Fruit fly (Drosophila melanogaster) whole organism, embryonic: ENCODE data around the gene CG31633.

ENCODE experiments used
- Ada2b ChIP-seq: fragments of 200-800 bp; sonication (Bioruptor generic); IDR thresholded peaks from 2 replicates; pipeline ENCODE4 v1.3.6; 2022; ENCODE audit warnings: missing biosample characterization, missing genetic modification characterization
- Bgb ChIP-seq: fragments of 200-800 bp; sonication (Bioruptor generic); IDR thresholded peaks from 2 replicates; pipeline ENCODE4 v1.3.6; 2022; ENCODE audit warnings: missing biosample characterization, missing genetic modification characterization; ENCODE audit not compliant: partially characterized antibody
- CG11696 ChIP-seq: fragments of 200-800 bp; sonication (Bioruptor generic); IDR thresholded peaks from 2 replicates; pipeline ENCODE4 v1.3.6; 2022; ENCODE audit warnings: missing biosample characterization, missing genetic modification characterization
- CG15011 ChIP-seq: fragments of 200-800 bp; sonication (Bioruptor generic); optimal IDR thresholded peaks from 3 replicates; lab custom pipeline; 2018; ENCODE audit warnings: missing biosample characterization, mild to moderate bottlenecking, missing genetic modification characterization
- CG15514 ChIP-seq: fragments of 200-800 bp; sonication (Bioruptor generic); optimal IDR thresholded peaks from 3 replicates; lab custom pipeline; 2017; ENCODE audit warnings: missing biosample characterization, missing genetic modification characterization, mild to moderate bottlenecking, moderate library complexity, missing genetic modification reagents
- CG15601 ChIP-seq: fragments of 200-800 bp; sonication (Bioruptor generic); optimal IDR thresholded peaks from 3 replicates; lab custom pipeline; 2019; ENCODE audit warnings: missing biosample characterization, mild to moderate bottlenecking, missing genetic modification characterization, moderate library complexity
- CG1602 ChIP-seq: fragments of 200-800 bp; sonication (Bioruptor generic); optimal IDR thresholded peaks from 3 replicates; lab custom pipeline; 2016; ENCODE audit warnings: missing biosample characterization, missing genetic modification characterization
- CG16863 ChIP-seq: fragments of 200-800 bp; sonication (Bioruptor generic); optimal IDR thresholded peaks from 3 replicates; lab custom pipeline; 2016; ENCODE audit warnings: missing biosample characterization, missing genetic modification characterization
- CG17829 ChIP-seq: fragments of 200-800 bp; optimal IDR thresholded peaks from 2 replicates; lab custom pipeline; 2019; ENCODE audit warnings: missing biosample characterization, mild to moderate bottlenecking, missing genetic modification characterization, moderate library complexity
- CG18011 ChIP-seq: fragments of 200-800 bp; sonication (Bioruptor generic); optimal IDR thresholded peaks from 2 replicates; lab custom pipeline; 2017; ENCODE audit warnings: missing biosample characterization, missing genetic modification characterization, mild to moderate bottlenecking, moderate library complexity, missing genotype
- CG2199 ChIP-seq: fragments of 200-800 bp; sonication (Bioruptor generic); IDR thresholded peaks from 3 replicates; pipeline ENCODE4 v1.3.6; 2022; ENCODE audit warnings: missing biosample characterization, missing genetic modification characterization
- CG31388 ChIP-seq: fragments of 200-800 bp; sonication (Bioruptor generic); optimal IDR thresholded peaks from 2 replicates; lab custom pipeline; 2016; ENCODE audit warnings: missing biosample characterization, missing genetic modification characterization
- CG34224 ChIP-seq: fragments of 200-800 bp; sonication (Bioruptor generic); IDR thresholded peaks from 3 replicates; pipeline ENCODE4 v1.3.6; 2022; ENCODE audit warnings: missing biosample characterization, missing genetic modification characterization; ENCODE audit not compliant: partially characterized antibody
- CG3847 ChIP-seq: fragments of 200-800 bp; sonication (Bioruptor generic); IDR thresholded peaks from 2 replicates; pipeline ENCODE4 v1.3.6; 2022; ENCODE audit warnings: missing biosample characterization, missing genetic modification characterization
- CG7963 ChIP-seq: fragments of 200-800 bp; sonication (Bioruptor generic); IDR thresholded peaks from 3 replicates; pipeline ENCODE4 v1.3.6; 2022; ENCODE audit warnings: missing biosample characterization, missing genetic modification characterization; ENCODE audit not compliant: partially characterized antibody
- CG9215 ChIP-seq: fragments of 200-800 bp; sonication (Bioruptor generic); IDR thresholded peaks from 2 replicates; pipeline ENCODE4 v1.3.6; 2022; ENCODE audit warnings: missing biosample characterization, missing genetic modification characterization
- CHES-1-like ChIP-seq: fragments of 200-800 bp; sonication (Bioruptor generic); optimal IDR thresholded peaks from 2 replicates; lab custom pipeline; 2016; ENCODE audit warnings: missing biosample characterization, missing genetic modification characterization
- CTCF ChIP-seq: fragments of 200-800 bp; sonication (Bioruptor generic); optimal IDR thresholded peaks from 2 replicates; lab custom pipeline; 2017; ENCODE audit warnings: missing biosample characterization, mild to moderate bottlenecking, missing genetic modification characterization, moderate library complexity
- CrebB ChIP-seq: fragments of 200-800 bp; sonication (Bioruptor generic); optimal IDR thresholded peaks from 3 replicates; lab custom pipeline; 2018; ENCODE audit warnings: missing biosample characterization, mild to moderate bottlenecking, missing genetic modification characterization
- Dek ChIP-seq: fragments of 200-800 bp; sonication (Bioruptor generic); optimal IDR thresholded peaks from 3 replicates; lab custom pipeline; 2019; ENCODE audit warnings: missing biosample characterization, mild to moderate bottlenecking, missing genetic modification characterization, moderate library complexity
- ERR ChIP-seq: fragments of 200-800 bp; sonication (Bioruptor generic); optimal IDR thresholded peaks from 2 replicates; lab custom pipeline; 2016; ENCODE audit warnings: missing biosample characterization, missing genetic modification characterization
- Elba2 ChIP-seq: fragments of 200-800 bp; sonication (Bioruptor generic); optimal IDR thresholded peaks from 3 replicates; lab custom pipeline; 2016; ENCODE audit warnings: missing biosample characterization, missing genetic modification characterization
- HLH54F ChIP-seq: fragments of 200-800 bp; sonication (Bioruptor generic); optimal IDR thresholded peaks from 3 replicates; lab custom pipeline; 2016; ENCODE audit warnings: missing biosample characterization, missing genetic modification characterization
- Hand ChIP-seq: fragments of 200-800 bp; sonication (Bioruptor generic); optimal IDR thresholded peaks from 2 replicates; lab custom pipeline; 2017; ENCODE audit warnings: mild to moderate bottlenecking, missing biosample characterization, missing genetic modification reagents, missing genetic modification characterization
- MBD-R2 ChIP-seq: fragments of 200-800 bp; sonication (Bioruptor generic); IDR thresholded peaks from 2 replicates; pipeline ENCODE4 v1.3.6; 2022; ENCODE audit warnings: missing biosample characterization, missing genetic modification characterization
- Max ChIP-seq: fragments of 200-800 bp; sonication (Bioruptor generic); optimal IDR thresholded peaks from 2 replicates; lab custom pipeline; 2016; ENCODE audit warnings: missing biosample characterization, mild to moderate bottlenecking, missing genetic modification characterization
- Mrtf ChIP-seq: fragments of 200-800 bp; sonication (Bioruptor generic); IDR thresholded peaks from 3 replicates; pipeline ENCODE4 v1.3.6; 2022; ENCODE audit warnings: missing biosample characterization, missing genetic modification characterization
- Nf-YC ChIP-seq: fragments of 200-800 bp; optimal IDR thresholded peaks from 3 replicates; lab custom pipeline; 2019; ENCODE audit warnings: missing biosample characterization, mild to moderate bottlenecking, missing genetic modification characterization, moderate library complexity
- NfI ChIP-seq: fragments of 200-800 bp; sonication (Bioruptor generic); optimal IDR thresholded peaks from 3 replicates; lab custom pipeline; 2018; ENCODE audit warnings: missing biosample characterization, mild to moderate bottlenecking, missing genetic modification characterization, moderate library complexity
- Sox102F ChIP-seq: fragments of 200-800 bp; sonication (Bioruptor generic); optimal IDR thresholded peaks from 2 replicates; lab custom pipeline; 2018; ENCODE audit warnings: missing biosample characterization, mild to moderate bottlenecking, missing genetic modification characterization, moderate library complexity
- Trl ChIP-seq, 3 experiments: fragments of >200 bp in 2 of 3; fragments of 200-800 bp in 1 of 3; sonication (Bioruptor generic) in 1 of 3; optimal IDR thresholded peaks; 2 replicates in 1 of 3; 3 replicates in 2 of 3; lab custom pipeline; 2016 to 2017; ENCODE audit warnings: missing biosample characterization in 1 of 3, missing genetic modification characterization in 1 of 3
- ac ChIP-seq: fragments of 200-800 bp; sonication (Bioruptor generic); optimal IDR thresholded peaks from 3 replicates; lab custom pipeline; 2017; ENCODE audit warnings: missing biosample characterization, mild to moderate bottlenecking, missing genetic modification characterization
- aop ChIP-seq: fragments of 200-800 bp; sonication (Bioruptor generic); IDR thresholded peaks from 2 replicates; pipeline ENCODE4 v1.3.6; 2022; ENCODE audit warnings: missing biosample characterization, missing genetic modification characterization
- ato ChIP-seq: fragments of 200-800 bp; sonication (Bioruptor generic); IDR thresholded peaks from 2 replicates; pipeline ENCODE4 v1.3.6; 2022; ENCODE audit warnings: missing biosample characterization, missing genetic modification characterization; ENCODE audit not compliant: partially characterized antibody
- bcd ChIP-seq: fragments of 200-800 bp; sonication (Bioruptor generic); optimal IDR thresholded peaks from 2 replicates; lab custom pipeline; 2017; ENCODE audit warnings: missing biosample characterization, mild to moderate bottlenecking, missing genetic modification characterization
- br ChIP-seq: fragments of >200 bp; optimal IDR thresholded peaks from 2 replicates; lab custom pipeline; 2017
- gce ChIP-seq: fragments of 200-800 bp; sonication (Bioruptor generic); IDR thresholded peaks from 3 replicates; pipeline ENCODE4 v1.3.6; 2022; ENCODE audit warnings: missing biosample characterization, missing genetic modification characterization
- gfzf ChIP-seq: fragments of 200-800 bp; sonication (Bioruptor generic); optimal IDR thresholded peaks from 2 replicates; lab custom pipeline; 2016; ENCODE audit warnings: missing biosample characterization, mild to moderate bottlenecking, missing genetic modification characterization, moderate library complexity
- gsb ChIP-seq: fragments of 200-800 bp; sonication (Bioruptor generic); IDR thresholded peaks from 2 replicates; pipeline ENCODE4 v1.3.6; 2022; ENCODE audit warnings: missing biosample characterization, missing genetic modification characterization
- insv ChIP-seq, 2 experiments: fragments of 200-800 bp; sonication (Bioruptor generic); optimal IDR thresholded peaks; 3 replicates each; lab custom pipeline; 2016 to 2018; ENCODE audit warnings: missing biosample characterization in 2 of 2, missing genetic modification characterization in 2 of 2
- inv ChIP-seq: fragments of 200-800 bp; sonication (Bioruptor generic); IDR thresholded peaks from 2 replicates; pipeline ENCODE4 v1.3.6; 2022; ENCODE audit warnings: missing biosample characterization, missing genetic modification characterization; ENCODE audit not compliant: partially characterized antibody
- kni ChIP-seq: fragments of 200-800 bp; sonication (Bioruptor generic); optimal IDR thresholded peaks from 3 replicates; lab custom pipeline; 2017; ENCODE audit warnings: mild to moderate bottlenecking, missing biosample characterization, missing genetic modification reagents, missing genetic modification characterization
- nmo ChIP-seq: fragments of 200-800 bp; sonication (Bioruptor generic); optimal IDR thresholded peaks from 2 replicates; lab custom pipeline; 2018; ENCODE audit warnings: missing biosample characterization, mild to moderate bottlenecking, missing genetic modification characterization, moderate library complexity
- peb ChIP-seq: fragments of 200-800 bp; sonication (Bioruptor generic); IDR thresholded peaks from 2 replicates; pipeline ENCODE4 v1.3.6; 2022; ENCODE audit warnings: missing biosample characterization, missing genetic modification characterization
- phol ChIP-seq: fragments of 200-800 bp; sonication (Bioruptor generic); optimal IDR thresholded peaks from 3 replicates; lab custom pipeline; 2018; ENCODE audit warnings: missing biosample characterization, mild to moderate bottlenecking, missing genetic modification characterization, moderate library complexity
- scrt ChIP-seq: fragments of 200-800 bp; sonication (Bioruptor generic); optimal IDR thresholded peaks from 2 replicates; lab custom pipeline; 2018; ENCODE audit warnings: missing biosample characterization, mild to moderate bottlenecking, missing genetic modification characterization, moderate library complexity
- sens ChIP-seq: fragments of 200-800 bp; sonication (Bioruptor generic); peaks from one replicate; lab custom pipeline; 2016; ENCODE audit warnings: missing biosample characterization, missing genetic modification characterization
- sim ChIP-seq: fragments of 200-800 bp; sonication (Bioruptor generic); IDR thresholded peaks from 2 replicates; pipeline ENCODE4 v1.3.6; 2022; ENCODE audit warnings: missing biosample characterization, missing genetic modification characterization
- sna ChIP-seq: fragments of 200-800 bp; sonication (Bioruptor generic); IDR thresholded peaks from 2 replicates; pipeline ENCODE4 v1.3.6; 2022; ENCODE audit warnings: missing biosample characterization, missing genetic modification characterization; ENCODE audit not compliant: partially characterized antibody
- trh ChIP-seq: fragments of 200-800 bp; sonication (Bioruptor generic); optimal IDR thresholded peaks from 2 replicates; lab custom pipeline; 2016; ENCODE audit warnings: missing biosample characterization, missing genetic modification characterization
- vfl ChIP-seq: fragments of 200-800 bp; sonication (Bioruptor generic); optimal IDR thresholded peaks from 2 replicates; lab custom pipeline; 2016; ENCODE audit warnings: missing biosample characterization, missing genetic modification characterization

The CG31633 gene

DNA sequence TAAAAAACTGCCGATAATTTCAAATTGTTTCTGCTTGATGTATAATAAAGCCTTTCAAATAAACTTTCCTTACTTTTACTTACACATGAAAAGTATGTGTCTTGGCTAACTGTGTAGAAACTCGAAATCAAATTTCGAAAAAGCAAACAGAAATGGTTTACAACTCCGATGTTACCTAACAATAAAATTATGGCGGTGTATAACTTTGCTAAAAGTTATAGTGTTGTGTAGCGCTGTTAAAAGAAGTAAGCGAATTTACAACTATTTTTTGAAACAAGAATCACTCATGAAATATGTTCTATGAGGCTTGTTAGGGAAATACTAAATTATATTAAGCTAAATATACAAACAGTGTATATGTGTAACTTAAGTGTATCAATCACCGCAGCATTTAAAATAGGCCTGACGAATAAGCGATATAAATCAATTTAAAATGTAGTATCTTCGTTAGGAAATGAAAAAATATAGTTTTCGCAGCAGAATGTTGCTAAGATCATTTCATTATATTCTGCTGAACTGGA lies 33.4 kb downstream of the CG31633 start, which contains the start of gene CG34345 (continued):
- TF ChIP-seq scrt (no peak), Mrtf (GFP tag; lab: Robert Waterston, UW) (no peak), Hand (GFP tag; lab: Kevin White, UChicago) (no peak), CG1602 (GFP tag; lab: Kevin White, UChicago) (no peak), CG18011 (no peak), br (lab: Kevin White, UChicago) (no peak), Nf-YC (no peak), gfzf (GFP tag; lab: Kevin White, UChicago) (peak; percentile 47), gsb (no peak), Ada2b (GFP tag; lab: Robert Waterston, UW) (no peak), CG17829 (peak; percentile 4), nmo (peak; percentile 40), Max (GFP tag; lab: Kevin White, UChicago) (no peak), CG3847 (peak; percentile 45), sna (GFP tag; lab: Robert Waterston, UW) (peak; percentile 64), Bgb (GFP tag; lab: Robert Waterston, UW) (peak; percentile 77), CTCF (GFP tag; lab: Kevin White, UChicago) (peak; percentile 85), CG9215 (GFP tag; lab: Robert Waterston, UW) (no peak), CG11696 (GFP tag; lab: Robert Waterston, UW) (no peak), Dek (tag; lab: Kevin White, UChicago) (peak; percentile 58), vfl (GFP tag; lab: Kevin White, UChicago) (no peak), kni (GFP tag; lab: Kevin White, UChicago) (no peak), gce (no peak), CG31388 (no peak), CG7963 (GFP tag; lab: Robert Waterston, UW) (peak; percentile 24; the same call in 1 of the 3 replicates), bcd (GFP tag; lab: Kevin White, UChicago) (no peak), Trl (optimal IDR thresholded peaks at IDR 0.05; lab: Kevin White, UChicago) (no peak), Trl (GFP tag; optimal IDR thresholded peaks at IDR 0.05; lab: Kevin White, UChicago) (no peak), sens (GFP tag; lab: Kevin White, UChicago) (no peak), ac (GFP tag; lab: Kevin White, UChicago) (no peak), insv (GFP tag; optimal IDR thresholded peaks at IDR 0.05; lab: Kevin White, UChicago) (peak in 1 of 2 experiments; percentile 8), trh (GFP tag; lab: Kevin White, UChicago) (no peak), CG16863 (GFP tag; lab: Kevin White, UChicago) (no peak), CG34224 (GFP tag; lab: Robert Waterston, UW) (peak; percentile 75), MBD-R2 (GFP tag; lab: Robert Waterston, UW) (no peak), CG15514 (GFP tag; lab: Kevin White, UChicago) (peak; percentile 36), Sox102F (GFP tag; lab: Kevin White, UChicago) (no peak), phol (peak; percentile 46), ato (GFP tag; lab: Robert Waterston, UW) (peak; percentile 48; the same call in 1 of the 2 replicates), CG15601 (tag; lab: Kevin White, UChicago) (peak; percentile 20), HLH54F (peak; percentile 13), CG2199 (GFP tag; lab: Robert Waterston, UW) (0 out of 3 replicates have a peak, but pooled peaks have one; percentile 8), ERR (GFP tag; lab: Kevin White, UChicago) (no peak), NfI (GFP tag; lab: Kevin White, UChicago) (no peak), CG15011 (GFP tag; lab: Kevin White, UChicago) (no peak), CrebB (tag; lab: Kevin White, UChicago) (no peak), sim (GFP tag; lab: Robert Waterston, UW) (no peak), inv (0 out of 2 replicates have a peak, but pooled peaks have one; percentile 15), CHES-1-like (GFP tag; lab: Kevin White, UChicago) (no peak), Elba2 (GFP tag; lab: Kevin White, UChicago) (no peak), peb (GFP tag; lab: Robert Waterston, UW) (no peak), aop (GFP tag; lab: Robert Waterston, UW) (no peak)
